Comparison of ENCODE assay signal across 5 fruit fly cellular contexts in the genomic region with DNA sequence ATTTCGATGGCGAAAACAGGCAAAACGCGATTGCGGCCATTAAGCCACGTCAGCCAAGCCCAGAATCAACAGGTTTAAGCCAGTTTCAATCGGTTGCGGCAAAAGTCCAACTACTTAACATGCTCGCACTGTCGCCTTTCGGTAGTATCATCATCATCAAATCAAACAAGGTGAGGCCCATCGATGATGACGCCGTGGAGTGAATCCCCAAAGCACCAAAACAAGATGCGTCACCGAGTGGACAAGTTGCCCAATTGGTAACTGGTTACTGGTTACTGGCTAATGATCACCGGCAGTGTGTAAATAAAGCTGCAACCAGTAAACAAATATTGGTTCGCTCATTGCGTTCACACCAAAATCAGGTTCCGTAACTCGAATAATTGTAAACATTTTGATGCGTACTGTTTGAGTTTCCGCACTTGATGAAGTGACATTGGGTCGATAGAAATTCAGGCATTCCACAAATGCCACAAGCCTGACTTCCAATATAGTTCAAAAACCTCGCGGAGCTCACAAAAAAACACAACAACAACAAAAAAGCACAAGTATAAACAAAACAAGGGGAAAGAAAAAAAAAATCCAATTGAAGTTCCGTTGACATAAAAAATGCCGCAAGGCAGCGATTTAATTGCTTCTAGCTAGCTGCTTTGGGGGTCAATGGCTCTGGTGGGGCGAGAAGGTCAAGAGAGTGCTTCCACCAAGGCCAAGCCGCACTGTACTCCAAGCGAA.
A peak's percentile ranks its signal among the peaks of the same experiment; 100 is the strongest.
TF ChIP-seq lines count a peak whose summit lies in the region.

No protein-coding gene starts in this region.

- TF ChIP-seq CTCF in whole organism, embryonic (GFP tag; optimal IDR thresholded peaks at IDR 0.05; lab: Kevin White, UChicago), result peak; percentile 41

TF ChIP-seq in whole organism, adult, 20 proteins besides CTCF, POLR2A, EP300 and RAD21:
- TF ChIP-seq ovo (GFP tag; optimal IDR thresholded peaks at IDR 0.05; lab: Kevin White, UChicago), result peak; percentile 13
- no peak for TF ChIP-seq pad (GFP tag; optimal IDR thresholded peaks at IDR 0.05; lab: Kevin White, UChicago)
TF ChIP-seq in whole organism, adult: peak in this region for 1.

TF ChIP-seq in whole organism, embryonic, 481 proteins besides CTCF, POLR2A, EP300 and RAD21 (continues in another document):
- TF ChIP-seq Hmx (GFP tag; optimal IDR thresholded peaks at IDR 0.05; lab: Kevin White, UChicago) (no peak), gce (GFP tag; IDR thresholded peaks at IDR 0.05; lab: Robert Waterston, UW) (peak; percentile 83; the same call in 2 of the 3 replicates), danr (GFP tag; IDR thresholded peaks at IDR 0.05; lab: Robert Waterston, UW) (peak; percentile 35; the same call in 1 of the 2 replicates), CG34224 (GFP tag; IDR thresholded peaks at IDR 0.05; lab: Robert Waterston, UW; ENCODE audit: partially characterized antibody) (0 out of 3 replicates have a peak, but pooled peaks have one; percentile 10), z (GFP tag; IDR thresholded peaks at IDR 0.05; lab: Robert Waterston, UW) (0 out of 3 replicates have a peak, but pooled peaks have one; percentile 55), Dip2 (GFP tag; IDR thresholded peaks at IDR 0.05; lab: Robert Waterston, UW) (no peak), stc (GFP tag; IDR thresholded peaks at IDR 0.05; lab: Robert Waterston, UW) (peak; percentile 58; the same call in 1 of the 2 replicates), knrl (GFP tag; IDR thresholded peaks at IDR 0.05; lab: Robert Waterston, UW; ENCODE audit: partially characterized antibody) (no peak), wor (GFP tag; IDR thresholded peaks at IDR 0.05; lab: Robert Waterston, UW) (no peak), CG14441 (GFP tag; IDR thresholded peaks at IDR 0.05; lab: Robert Waterston, UW) (peak; percentile 11; the same call in 1 of the 2 replicates), yki (optimal IDR thresholded peaks at IDR 0.05; lab: Kevin White, UChicago) (no peak), Mes4 (GFP tag; optimal IDR thresholded peaks at IDR 0.05; lab: Kevin White, UChicago) (peak; percentile 43), kni (GFP tag; optimal IDR thresholded peaks at IDR 0.05; lab: Kevin White, UChicago) (peak; percentile 91), ci (GFP tag; IDR thresholded peaks at IDR 0.05; lab: Robert Waterston, UW) (peak; percentile 87), CG11456 (GFP tag; IDR thresholded peaks at IDR 0.05; lab: Robert Waterston, UW) (peak; percentile 6; the same call in 1 of the 3 replicates), NC2α (GFP tag; optimal IDR thresholded peaks at IDR 0.05; lab: Kevin White, UChicago) (peak; percentile 25), gsb (GFP tag; IDR thresholded peaks at IDR 0.05; lab: Robert Waterston, UW) (0 out of 2 replicates have a peak, but pooled peaks have one; percentile 7)

TF ChIP-seq in whole organism, prepupa, 60 proteins besides CTCF, POLR2A, EP300 and RAD21 (continues in another document):
- peak; percentile 14 for TF ChIP-seq net (GFP tag; optimal IDR thresholded peaks at IDR 0.05; lab: Kevin White, UChicago)
- peak; percentile 6 for TF ChIP-seq CG32006 (GFP tag; optimal IDR thresholded peaks at IDR 0.05; lab: Kevin White, UChicago)
- TF ChIP-seq achi (GFP tag; optimal IDR thresholded peaks at IDR 0.05; lab: Kevin White, UChicago), result no peak
- TF ChIP-seq pdm3 (GFP tag; optimal IDR thresholded peaks at IDR 0.05; lab: Kevin White, UChicago), result peak; percentile 27
- TF ChIP-seq CG11294 (GFP tag; IDR thresholded peaks at IDR 0.05; lab: Robert Waterston, UW), result no peak
- peak in 1 of 2 experiments; percentile 18 for TF ChIP-seq ss (GFP tag; optimal IDR thresholded peaks at IDR 0.05; lab: Kevin White, UChicago)
- TF ChIP-seq CG6854 (GFP tag; optimal IDR thresholded peaks at IDR 0.05; lab: Kevin White, UChicago), result peak; percentile 38
- peak; percentile 86 for TF ChIP-seq svp (GFP tag; lab: Kevin White, UChicago)
- TF ChIP-seq CG31627 (GFP tag; optimal IDR thresholded peaks at IDR 0.05; lab: Kevin White, UChicago), result peak; percentile 29
- no peak for TF ChIP-seq CG15336 (GFP tag; IDR thresholded peaks at IDR 0.05; lab: Robert Waterston, UW)
- TF ChIP-seq CG6808 (GFP tag; optimal IDR thresholded peaks at IDR 0.05; lab: Kevin White, UChicago), result no peak
- peak; percentile 27 for TF ChIP-seq Blimp-1 (GFP tag; optimal IDR thresholded peaks at IDR 0.05; lab: Kevin White, UChicago)
- TF ChIP-seq CG8319 (GFP tag; optimal IDR thresholded peaks at IDR 0.05; lab: Kevin White, UChicago), result no peak
- no peak for TF ChIP-seq CG4318 (GFP tag; optimal IDR thresholded peaks at IDR 0.05; lab: Kevin White, UChicago)
- peak; percentile 4 for TF ChIP-seq Sox15 (GFP tag; optimal IDR thresholded peaks at IDR 0.05; lab: Kevin White, UChicago)
- TF ChIP-seq fd59A (GFP tag; optimal IDR thresholded peaks at IDR 0.05; lab: Kevin White, UChicago), result no peak
- TF ChIP-seq dsx (GFP tag; optimal IDR thresholded peaks at IDR 0.05; lab: Kevin White, UChicago; ENCODE audit: poor library complexity, severe bottlenecking), result no peak
- TF ChIP-seq CG11902 (GFP tag; optimal IDR thresholded peaks at IDR 0.05; lab: Kevin White, UChicago), result no peak
- peak; percentile 4 for TF ChIP-seq CG6792 (GFP tag; optimal IDR thresholded peaks at IDR 0.05; lab: Kevin White, UChicago)
- no peak for TF ChIP-seq CG10631 (GFP tag; optimal IDR thresholded peaks at IDR 0.05; lab: Kevin White, UChicago)
- no peak for TF ChIP-seq Lpt (GFP tag; optimal IDR thresholded peaks at IDR 0.05; lab: Kevin White, UChicago)

TF ChIP-seq in whole organism, pupa, 21 proteins besides CTCF, POLR2A, EP300 and RAD21:
- TF ChIP-seq EcR (GFP tag; optimal IDR thresholded peaks at IDR 0.05; lab: Kevin White, UChicago) (peak; percentile 91), gl (tag; optimal IDR thresholded peaks at IDR 0.05; lab: Kevin White, UChicago) (no peak)

TF ChIP-seq in whole organism, wandering third instar larva, 38 proteins besides CTCF, POLR2A, EP300 and RAD21:
- TF ChIP-seq Abd-B (GFP tag; optimal IDR thresholded peaks at IDR 0.05; lab: Kevin White, UChicago) (no peak), usp (GFP tag; optimal IDR thresholded peaks at IDR 0.05; lab: Kevin White, UChicago) (no peak), dsf (GFP tag; optimal IDR thresholded peaks at IDR 0.05; lab: Kevin White, UChicago; ENCODE audit: borderline replicate concordance) (no peak), lola (GFP tag; optimal IDR thresholded peaks at IDR 0.05; lab: Kevin White, UChicago) (no peak), fru (GFP tag; optimal IDR thresholded peaks at IDR 0.05; lab: Kevin White, UChicago) (peak; percentile 44), psq (GFP tag; optimal IDR thresholded peaks at IDR 0.05; lab: Kevin White, UChicago) (no peak), woc (GFP tag; optimal IDR thresholded peaks at IDR 0.05; lab: Kevin White, UChicago) (no peak), br (GFP tag; optimal IDR thresholded peaks at IDR 0.05; lab: Kevin White, UChicago) (no peak), Jra (GFP tag; optimal IDR thresholded peaks at IDR 0.05; lab: Kevin White, UChicago) (peak; percentile 10), rgr (GFP tag; optimal IDR thresholded peaks at IDR 0.05; lab: Kevin White, UChicago) (peak; percentile 16), HLH106 (tag; optimal IDR thresholded peaks at IDR 0.05; lab: Kevin White, UChicago) (no peak), h (GFP tag; optimal IDR thresholded peaks at IDR 0.05; lab: Kevin White, UChicago) (peak; percentile 23), Rel (GFP tag; optimal IDR thresholded peaks at IDR 0.05; lab: Kevin White, UChicago) (no peak), Rel (tag; optimal IDR thresholded peaks at IDR 0.05; lab: Kevin White, UChicago) (peak; percentile 96), tai (GFP tag; optimal IDR thresholded peaks at IDR 0.05; lab: Kevin White, UChicago) (peak; percentile 14), Hnf4 (GFP tag; optimal IDR thresholded peaks at IDR 0.05; lab: Kevin White, UChicago) (peak; percentile 21), jim (GFP tag; optimal IDR thresholded peaks at IDR 0.05; lab: Kevin White, UChicago) (no peak), N (GFP tag; optimal IDR thresholded peaks at IDR 0.05; lab: Kevin White, UChicago) (no peak), OdsH (GFP tag; optimal IDR thresholded peaks at IDR 0.05; lab: Kevin White, UChicago) (no peak), GATAd (GFP tag; optimal IDR thresholded peaks at IDR 0.05; lab: Kevin White, UChicago) (no peak), Dfd (GFP tag; optimal IDR thresholded peaks at IDR 0.05; lab: Kevin White, UChicago) (no peak), CG32264 (GFP tag; optimal IDR thresholded peaks at IDR 0.05; lab: Kevin White, UChicago) (no peak), ey (GFP tag; optimal IDR thresholded peaks at IDR 0.05; lab: Kevin White, UChicago) (no peak), Myc (optimal IDR thresholded peaks at IDR 0.05; lab: Kevin White, UChicago) (no peak), sage (GFP tag; optimal IDR thresholded peaks at IDR 0.05; lab: Kevin White, UChicago) (no peak), foxo (GFP tag; optimal IDR thresholded peaks at IDR 0.05; lab: Kevin White, UChicago) (peak in 1 of 2 experiments; percentile 21), Hr83 (GFP tag; optimal IDR thresholded peaks at IDR 0.05; lab: Kevin White, UChicago; ENCODE audit: poor library complexity, severe bottlenecking) (peak; percentile 73), dmrt93B (GFP tag; optimal IDR thresholded peaks at IDR 0.05; lab: Kevin White, UChicago) (peak; percentile 1)
